Worm (Caenorhabditis elegans) whole organism, L4/young adult: Measurements from ENCODE around the gene npr-25.

Experiments
- W03F9.2 ChIP-seq: fragments of 150-350 bp; optimal IDR thresholded peaks from 2 replicates; lab custom pipeline; 2014; ENCODE audit warnings: missing biosample characterization, missing genetic modification characterization
- dao-5 ChIP-seq: sonication (generic microtip); optimal IDR thresholded peaks from 2 replicates; lab custom pipeline; 2016; ENCODE audit warnings: missing genotype, missing genetic modification characterization, moderate library complexity, missing compliant biosample characterization
- him-1 ChIP-seq: sonication (generic microtip); optimal IDR thresholded peaks from 2 replicates; lab custom pipeline; 2016; ENCODE audit warnings: missing genotype, missing genetic modification reagents, missing genetic modification characterization, missing compliant biosample characterization

- TF ChIP-seq dao-5 (no peak), W03F9.2 (tag; lab: Kevin White, UChicago) (no peak), him-1 (tag; lab: Kevin White, UChicago) (no peak)
These were observed 27.8 kb upstream of the npr-25 start for ce11 chrV:11380571-11380970.
